Fruit fly (Drosophila melanogaster) whole organism, adult: ENCODE data around the gene Nepl13.
A peak's percentile ranks its signal among the peaks of the same experiment; 100 is the strongest.

Experiments
- CG1620 ChIP-seq: fragments of 200-800 bp; sonication (Bioruptor generic); optimal IDR thresholded peaks from 2 replicates; lab custom pipeline; 2016; ENCODE audit warnings: missing biosample characterization, missing genetic modification characterization
- ovo ChIP-seq: fragments of 200-800 bp; sonication (Bioruptor generic); optimal IDR thresholded peaks from 2 replicates; lab custom pipeline; 2016; ENCODE audit warnings: missing biosample characterization, missing genetic modification characterization

dm6 chr3R:22726031-22726770 is 34.7 kb downstream of the Nepl13 start, which contains the start of gene RNF220:
- TF ChIP-seq CG1620 (GFP tag; lab: Kevin White, UChicago) (peak; percentile 39), ovo (GFP tag; lab: Kevin White, UChicago) (no peak)
